Worm (Caenorhabditis elegans) whole organism, L3 larva: ENCODE results near the gene srh-274.

ENCODE experiments used
- aly-2 ChIP-seq: fragments of 150-350 bp; optimal IDR thresholded peaks from 2 replicates; lab custom pipeline; 2014; ENCODE audit warnings: missing biosample characterization, missing genetic modification characterization
- ama-1 ChIP-seq: fragments of 150-350 bp; optimal IDR thresholded peaks from 2 replicates; lab custom pipeline; 2018
- egl-5 ChIP-seq: fragments of 150-350 bp; optimal IDR thresholded peaks from 2 replicates; lab custom pipeline; 2017; ENCODE audit warnings: missing biosample characterization, missing genetic modification reagents, missing genetic modification characterization, inconsistent platforms
- elt-3 ChIP-seq, 3 experiments: fragments of 150-350 bp in 1 of 3; sonication (generic microtip) in 2 of 3; optimal IDR thresholded peaks; 2 replicates in 2 of 3; 4 replicates in 1 of 3; lab custom pipeline; 2014 to 2017; ENCODE audit warnings: missing biosample characterization in 3 of 3, missing genetic modification characterization in 3 of 3
- fkh-10 ChIP-seq: sonication (generic microtip); optimal IDR thresholded peaks from 2 replicates; lab custom pipeline; 2017; ENCODE audit warnings: missing biosample characterization, missing genetic modification reagents, missing genetic modification characterization
- nhr-237 ChIP-seq: fragments of 150-350 bp; optimal IDR thresholded peaks from 2 replicates; lab custom pipeline; 2014; ENCODE audit warnings: missing biosample characterization, missing genetic modification characterization
- nhr-25 ChIP-seq: sonication (generic microtip); optimal IDR thresholded peaks from 2 replicates; lab custom pipeline; 2017; ENCODE audit warnings: missing biosample characterization, missing genetic modification characterization
- nhr-28 ChIP-seq: fragments of 150-350 bp; optimal IDR thresholded peaks from 2 replicates; lab custom pipeline; 2014; ENCODE audit warnings: missing biosample characterization, missing genetic modification characterization
- nhr-43 ChIP-seq: sonication (generic microtip); optimal IDR thresholded peaks from 2 replicates; lab custom pipeline; 2016; ENCODE audit warnings: mild to moderate bottlenecking, missing genetic modification characterization, missing compliant biosample characterization; ENCODE audit not compliant: poor library complexity, severe bottlenecking
- nhr-76 ChIP-seq: fragments of 150-350 bp; sonication (generic microtip); optimal IDR thresholded peaks from 5 replicates; lab custom pipeline; 2014; ENCODE audit warnings: missing biosample characterization, missing genetic modification characterization
- nhr-77 ChIP-seq: fragments of 150-350 bp; optimal IDR thresholded peaks from 2 replicates; lab custom pipeline; 2014; ENCODE audit warnings: missing biosample characterization, missing genetic modification characterization
- pha-4 ChIP-seq: fragments of 150-350 bp; optimal IDR thresholded peaks from 2 replicates; lab custom pipeline; 2014; ENCODE audit warnings: missing biosample characterization, missing genetic modification reagents, missing genetic modification characterization
- tbx-2 ChIP-seq: sonication (generic microtip); optimal IDR thresholded peaks from 2 replicates; lab custom pipeline; 2016; ENCODE audit warnings: mild to moderate bottlenecking, missing genetic modification characterization, missing compliant biosample characterization

DNA sequence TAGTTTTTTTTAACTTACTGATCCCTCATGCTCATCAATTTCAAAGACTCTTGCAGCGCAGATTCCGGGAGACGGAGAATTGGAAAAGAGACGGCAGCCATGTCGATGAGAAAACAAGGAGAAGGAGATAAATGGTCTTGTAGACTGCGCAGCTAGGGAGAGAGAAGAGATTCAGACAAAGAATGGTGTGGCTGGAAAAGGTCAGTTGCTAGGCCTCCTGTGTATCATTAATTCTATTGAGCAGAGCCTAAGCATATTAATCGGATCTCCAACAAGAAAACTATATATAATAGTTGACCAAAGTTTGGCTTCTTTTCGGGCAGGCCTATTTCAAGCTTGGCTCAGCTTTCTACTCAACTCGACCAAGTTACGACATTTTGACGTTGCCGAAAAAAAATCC is 16.6 kb downstream of the srh-274 start, which contains the start of gene fbxb-29:
- TF ChIP-seq egl-5 (tag; lab: Kevin White, UChicago) (no peak), nhr-25 (tag; lab: Kevin White, UChicago) (no peak), nhr-237 (tag; lab: Kevin White, UChicago) (no peak), nhr-77 (tag; lab: Kevin White, UChicago) (no peak), fkh-10 (GFP tag; lab: Kevin White, UChicago) (no peak), tbx-2 (tag; lab: Kevin White, UChicago) (no peak), elt-3 (tag; optimal IDR thresholded peaks at IDR 0.05; lab: Kevin White, UChicago) (no peak), nhr-28 (tag; lab: Kevin White, UChicago) (no peak), nhr-43 (tag; lab: Kevin White, UChicago) (no peak), pha-4 (tag; lab: Kevin White, UChicago) (no peak), ama-1 (lab: Kevin White, UChicago) (no peak), nhr-76 (tag; lab: Kevin White, UChicago) (no peak), aly-2 (tag; lab: Kevin White, UChicago) (no peak)
